Worm (Caenorhabditis elegans): ENCODE data around the gene prp-9.

DNA sequence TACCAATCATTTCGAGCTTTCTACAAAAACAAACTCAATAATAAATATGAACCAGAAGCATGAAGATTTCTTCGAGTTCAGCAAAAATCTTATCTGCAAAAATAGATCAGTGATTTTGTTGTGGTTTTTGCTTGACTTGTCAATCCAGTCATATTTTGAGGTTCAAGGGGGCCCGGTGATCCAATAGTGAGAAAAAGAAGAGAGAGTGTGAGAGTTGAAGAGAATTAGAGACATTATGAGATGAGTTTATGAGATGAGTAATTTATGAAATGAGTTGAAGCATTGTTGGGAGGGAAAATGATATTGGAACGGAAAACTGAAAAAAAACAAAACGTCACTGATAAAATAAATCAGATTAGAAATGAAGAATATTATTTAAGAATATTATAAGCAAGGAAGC lies 16.2 kb downstream of the prp-9 start, which contains the start of gene T13H5.1:
- TF ChIP-seq ceh-9 (tag; optimal IDR thresholded peaks at IDR 0.05) (no peak), pag-3 (tag; optimal IDR thresholded peaks at IDR 0.05; ENCODE audit: borderline replicate concordance) (no peak), ets-4 (tag; optimal IDR thresholded peaks at IDR 0.05) (no peak), ceh-31 (tag; optimal IDR thresholded peaks at IDR 0.05) (no peak), ref-2 (tag; optimal IDR thresholded peaks at IDR 0.05) (no peak)
